Fruit fly (Drosophila melanogaster) whole organism, wandering third instar larva: Measurements from ENCODE around the gene CG3808.

Experiments used
- CG32264 ChIP-seq: fragments of 200-800 bp; sonication (Bioruptor generic); optimal IDR thresholded peaks from 2 replicates; lab custom pipeline; 2016; ENCODE audit warnings: missing biosample characterization, missing genetic modification characterization
- CrebA ChIP-seq: fragments of 200-800 bp; sonication (Bioruptor generic); optimal IDR thresholded peaks from 2 replicates; lab custom pipeline; 2016; ENCODE audit warnings: missing biosample characterization, mild to moderate bottlenecking, missing genetic modification characterization, borderline replicate concordance
- Dfd ChIP-seq: fragments of >200 bp; optimal IDR thresholded peaks from 2 replicates; lab custom pipeline; 2017; ENCODE audit warnings: missing biosample characterization, missing genetic modification characterization
- Dif ChIP-seq: fragments of 200-275, 200-300 bp; sonication (Bioruptor generic); optimal IDR thresholded peaks from 2 replicates; lab custom pipeline; 2018; ENCODE audit warnings: missing biosample characterization, missing genetic modification characterization; ENCODE audit not compliant: partially characterized antibody
- GATAd ChIP-seq: sonication (Bioruptor generic); optimal IDR thresholded peaks from 2 replicates; lab custom pipeline; 2016; ENCODE audit warnings: missing biosample characterization, missing genetic modification characterization
- HLH106 ChIP-seq: fragments of 200-800 bp; optimal IDR thresholded peaks from 3 replicates; lab custom pipeline; 2019; ENCODE audit warnings: missing biosample characterization, mild to moderate bottlenecking, missing genetic modification characterization, moderate library complexity
- Hnf4 ChIP-seq: fragments of 200-800 bp; sonication (Bioruptor generic); optimal IDR thresholded peaks from 2 replicates; lab custom pipeline; 2016; ENCODE audit warnings: missing biosample characterization, mild to moderate bottlenecking, missing genetic modification characterization
- Hr83 ChIP-seq: fragments of 200-300 bp; sonication (Bioruptor generic); optimal IDR thresholded peaks from 2 replicates; lab custom pipeline; 2016; ENCODE audit warnings: missing biosample characterization, mild to moderate bottlenecking, missing genetic modification characterization, moderate library complexity; ENCODE audit not compliant: poor library complexity, severe bottlenecking
- Mio ChIP-seq: sonication (Bioruptor generic); optimal IDR thresholded peaks from 2 replicates; lab custom pipeline; 2016; ENCODE audit warnings: missing biosample characterization, missing genetic modification characterization
- Myc ChIP-seq: fragments of >200 bp; optimal IDR thresholded peaks from 2 replicates; lab custom pipeline; 2017
- N ChIP-seq: fragments of >200 bp; optimal IDR thresholded peaks from 2 replicates; lab custom pipeline; 2018; ENCODE audit warnings: missing biosample characterization, missing external identifiers, missing genetic modification characterization
- OdsH ChIP-seq: fragments of 200-800 bp; sonication (Bioruptor generic); optimal IDR thresholded peaks from 2 replicates; lab custom pipeline; 2016; ENCODE audit warnings: missing biosample characterization, mild to moderate bottlenecking, missing genetic modification characterization
- Rel ChIP-seq, 2 experiments: fragments of 200-800 bp; sonication (Bioruptor generic) in 1 of 2; optimal IDR thresholded peaks; 2 replicates in 1 of 2; 3 replicates in 1 of 2; lab custom pipeline; 2016 to 2019; ENCODE audit warnings: mild to moderate bottlenecking in 2 of 2, missing biosample characterization in 2 of 2, missing genetic modification characterization in 2 of 2, moderate library complexity in 1 of 2
- Sp1 ChIP-seq: fragments of 200-800 bp; sonication (Bioruptor generic); optimal IDR thresholded peaks from 3 replicates; lab custom pipeline; 2019; ENCODE audit warnings: missing biosample characterization, mild to moderate bottlenecking, missing genetic modification characterization, moderate library complexity
- Vsx2 ChIP-seq: fragments of 200-300, 225-300 bp; sonication (Bioruptor generic); optimal IDR thresholded peaks from 2 replicates; lab custom pipeline; 2018; ENCODE audit warnings: missing biosample characterization, missing genetic modification characterization; ENCODE audit not compliant: partially characterized antibody
- br ChIP-seq: fragments of 200-800 bp; sonication (Bioruptor generic); optimal IDR thresholded peaks from 2 replicates; lab custom pipeline; 2016; ENCODE audit warnings: missing biosample characterization, missing genetic modification characterization
- brk ChIP-seq: fragments of 200-800 bp; sonication (Bioruptor generic); optimal IDR thresholded peaks from 2 replicates; lab custom pipeline; 2016; ENCODE audit warnings: missing biosample characterization, mild to moderate bottlenecking, missing genetic modification characterization
- dmrt93B ChIP-seq: fragments of 200-800 bp; sonication (Bioruptor generic); optimal IDR thresholded peaks from 2 replicates; lab custom pipeline; 2018; ENCODE audit warnings: missing biosample characterization, mild to moderate bottlenecking, missing genetic modification characterization
- dsf ChIP-seq: sonication (Bioruptor generic); optimal IDR thresholded peaks from 2 replicates; lab custom pipeline; 2016; ENCODE audit warnings: missing biosample characterization, missing genetic modification characterization, borderline replicate concordance
- ey ChIP-seq: fragments of 200-800 bp; sonication (Bioruptor generic); optimal IDR thresholded peaks from 2 replicates; lab custom pipeline; 2016; ENCODE audit warnings: missing biosample characterization, missing genetic modification characterization
- foxo ChIP-seq, 2 experiments: fragments of 200-800 bp; sonication (Bioruptor generic); optimal IDR thresholded peaks; 2 replicates in 1 of 2; 3 replicates in 1 of 2; lab custom pipeline; 2016 to 2017; ENCODE audit warnings: missing biosample characterization in 2 of 2, missing genetic modification characterization in 2 of 2
- fru ChIP-seq: fragments of 200-800 bp; sonication (Bioruptor generic); optimal IDR thresholded peaks from 3 replicates; lab custom pipeline; 2016; ENCODE audit warnings: missing biosample characterization, mild to moderate bottlenecking, missing genetic modification characterization
- h ChIP-seq: fragments of 200-800 bp; sonication (Bioruptor generic); optimal IDR thresholded peaks from 3 replicates; lab custom pipeline; 2016; ENCODE audit warnings: missing biosample characterization, mild to moderate bottlenecking, missing genetic modification characterization
- lola ChIP-seq: fragments of >200 bp; optimal IDR thresholded peaks from 2 replicates; lab custom pipeline; 2017; ENCODE audit warnings: missing biosample characterization, missing genetic modification characterization
- pan ChIP-seq: fragments of >200 bp; optimal IDR thresholded peaks from 2 replicates; lab custom pipeline; 2017
- psq ChIP-seq: fragments of 200-800 bp; sonication (Bioruptor generic); optimal IDR thresholded peaks from 3 replicates; lab custom pipeline; 2017; ENCODE audit warnings: missing biosample characterization, mild to moderate bottlenecking, missing genetic modification characterization, moderate library complexity
- rgr ChIP-seq: fragments of 200-800 bp; sonication (Bioruptor generic); optimal IDR thresholded peaks from 3 replicates; lab custom pipeline; 2016; ENCODE audit warnings: missing biosample characterization, mild to moderate bottlenecking, missing genetic modification characterization
- sage ChIP-seq: fragments of 200-800 bp; sonication (Bioruptor generic); optimal IDR thresholded peaks from 2 replicates; lab custom pipeline; 2016; ENCODE audit warnings: missing biosample characterization, mild to moderate bottlenecking, missing genetic modification characterization
- sv ChIP-seq: fragments of 200-800 bp; sonication (Bioruptor generic); optimal IDR thresholded peaks from 3 replicates; lab custom pipeline; 2016; ENCODE audit warnings: missing biosample characterization, missing genetic modification characterization
- tai ChIP-seq: sonication (Bioruptor generic); optimal IDR thresholded peaks from 2 replicates; lab custom pipeline; 2016; ENCODE audit warnings: missing biosample characterization, missing genetic modification characterization
- woc ChIP-seq: sonication (Bioruptor generic); optimal IDR thresholded peaks from 2 replicates; lab custom pipeline; 2016; ENCODE audit warnings: missing biosample characterization, mild to moderate bottlenecking, missing genetic modification characterization

CG3808 gene

DNA sequence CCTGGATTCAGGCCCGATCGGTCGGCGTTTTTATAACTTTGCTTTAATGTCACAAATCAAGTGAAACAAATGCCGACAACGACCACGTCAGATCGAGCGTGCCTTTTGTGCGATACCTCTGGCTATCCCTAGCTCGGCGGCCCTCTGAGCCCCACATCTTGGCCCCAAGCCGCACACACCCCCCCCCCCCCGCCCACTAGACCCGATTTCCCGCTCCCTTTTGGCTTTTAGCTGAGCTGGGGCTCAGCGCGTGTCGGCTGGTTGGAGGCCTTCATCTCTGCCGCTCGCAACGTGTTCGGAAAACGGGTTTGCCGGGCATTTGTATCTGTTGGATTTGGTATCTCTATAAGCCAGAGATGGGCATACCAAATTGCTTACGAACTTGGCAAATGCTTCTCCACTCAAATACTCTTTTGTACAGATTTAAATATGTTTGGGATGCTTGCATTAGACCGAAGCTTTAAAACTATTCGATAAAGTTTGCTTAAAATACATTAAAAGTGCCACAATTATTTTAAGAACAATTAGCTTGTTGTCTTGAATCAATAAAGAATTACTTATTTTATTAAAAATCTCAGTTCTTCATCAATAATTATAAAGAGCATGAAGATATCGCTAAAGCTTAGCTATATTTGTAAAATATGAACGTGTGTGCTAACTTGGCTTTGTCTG, 15.9 kb upstream of the CG3808 start:
- TF ChIP-seq rgr (GFP tag; lab: Kevin White, UChicago) = peak; percentile 49
- TF ChIP-seq tai (GFP tag; lab: Kevin White, UChicago) = peak; percentile 61
- TF ChIP-seq HLH106 (tag; lab: Kevin White, UChicago) = peak; percentile 35
- peak; percentile 40 for TF ChIP-seq woc (GFP tag; lab: Kevin White, UChicago)
- peak; percentile 23 for TF ChIP-seq br (GFP tag; lab: Kevin White, UChicago)
- peak; percentile 40 for TF ChIP-seq fru (GFP tag; lab: Kevin White, UChicago)
- TF ChIP-seq psq (GFP tag; lab: Kevin White, UChicago) = peak; percentile 43
- no peak for TF ChIP-seq brk (GFP tag; lab: Kevin White, UChicago)
- no peak for TF ChIP-seq Hr83 (GFP tag; lab: Kevin White, UChicago)
- peak in 1 of 2 experiments; percentile 11 for TF ChIP-seq foxo (GFP tag; optimal IDR thresholded peaks at IDR 0.05; lab: Kevin White, UChicago)
- no peak for TF ChIP-seq Mio (GFP tag; lab: Kevin White, UChicago)
- no peak for TF ChIP-seq Dfd (GFP tag; lab: Kevin White, UChicago)
- no peak for TF ChIP-seq pan (lab: Kevin White, UChicago)
- no peak for TF ChIP-seq dsf
- no peak for TF ChIP-seq Vsx2
- TF ChIP-seq Sp1 = peak; percentile 43
- TF ChIP-seq N (GFP tag; lab: Kevin White, UChicago) = no peak
- TF ChIP-seq ey = peak; percentile 56
- peak; percentile 45 for TF ChIP-seq OdsH (GFP tag; lab: Kevin White, UChicago)
- peak; percentile 52 for TF ChIP-seq h
- no peak for TF ChIP-seq Dif (GFP tag; lab: Kevin White, UChicago)
- TF ChIP-seq dmrt93B (GFP tag; lab: Kevin White, UChicago) = no peak

DNA sequence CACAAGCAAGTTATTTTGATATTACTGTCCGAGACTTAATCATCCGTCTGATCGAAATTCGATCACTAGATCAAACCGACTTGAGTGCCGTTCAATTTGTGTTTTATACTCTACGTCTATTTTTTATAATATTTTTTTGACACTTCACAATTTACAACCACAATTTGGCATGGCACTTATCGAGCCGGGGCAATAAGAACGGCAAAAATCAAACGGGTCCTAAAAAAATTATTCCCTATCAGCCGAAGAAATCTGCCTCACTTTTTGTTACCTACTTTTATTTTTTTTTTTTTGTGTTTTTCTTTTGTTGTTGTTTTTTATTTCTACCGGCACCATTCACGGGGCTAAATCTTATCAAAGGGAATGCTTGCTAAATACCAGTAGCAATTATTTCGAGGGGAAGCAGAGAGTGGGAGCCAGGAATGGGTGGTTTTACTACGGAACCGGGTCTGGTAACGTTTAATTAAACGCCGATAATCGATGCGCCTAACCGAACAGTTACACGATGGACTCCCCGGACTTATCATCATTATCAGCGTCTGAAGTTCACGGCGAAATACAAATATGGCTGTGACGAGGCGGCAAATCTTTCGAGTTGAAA, 15.1 kb upstream of the CG3808 start:
- TF ChIP-seq sv (GFP tag; lab: Kevin White, UChicago) (no peak), dsf (no peak), CG32264 (no peak), Vsx2 (no peak), Hnf4 (no peak), psq (GFP tag; lab: Kevin White, UChicago) (no peak), lola (GFP tag; lab: Kevin White, UChicago) (no peak), rgr (GFP tag; lab: Kevin White, UChicago) (no peak), Sp1 (peak; percentile 58), Dfd (GFP tag; lab: Kevin White, UChicago) (no peak), Mio (GFP tag; lab: Kevin White, UChicago) (no peak), Myc (lab: Kevin White, UChicago) (no peak), HLH106 (tag; lab: Kevin White, UChicago) (peak; percentile 16), Rel (GFP tag; optimal IDR thresholded peaks at IDR 0.05; lab: Kevin White, UChicago) (no peak), Rel (tag; optimal IDR thresholded peaks at IDR 0.05; lab: Kevin White, UChicago) (peak; percentile 82), brk (GFP tag; lab: Kevin White, UChicago) (no peak), h (peak; percentile 70), ey (no peak), br (GFP tag; lab: Kevin White, UChicago) (peak; percentile 14), GATAd (GFP tag; lab: Kevin White, UChicago) (no peak), CrebA (peak; percentile 71)

DNA sequence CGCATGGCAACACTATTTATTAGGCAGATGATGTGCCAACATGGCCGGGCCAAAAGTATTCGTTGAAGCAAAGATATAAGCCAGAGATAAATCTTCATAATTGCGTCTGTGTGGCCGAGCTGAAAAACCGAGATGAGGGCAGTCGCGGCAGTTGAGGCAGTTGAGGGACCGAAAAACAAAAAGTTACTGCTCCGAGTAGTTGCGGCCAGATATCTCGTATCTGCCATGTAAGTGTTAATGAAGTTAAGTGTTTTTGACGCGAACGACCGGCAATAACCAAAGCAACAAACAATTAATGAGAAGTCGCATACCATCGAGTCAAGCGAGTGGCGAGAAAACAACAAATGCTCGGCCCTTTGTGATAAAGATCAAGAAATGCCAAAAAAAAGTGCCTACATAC, 14.4 kb upstream of the CG3808 start:
- TF ChIP-seq CG32264 = no peak
- TF ChIP-seq h = no peak
- TF ChIP-seq brk (GFP tag; lab: Kevin White, UChicago) = no peak
- TF ChIP-seq psq (GFP tag; lab: Kevin White, UChicago) = no peak
- TF ChIP-seq Dif (GFP tag; lab: Kevin White, UChicago) = no peak
- no peak for TF ChIP-seq br (GFP tag; lab: Kevin White, UChicago)
- TF ChIP-seq Rel (GFP tag; optimal IDR thresholded peaks at IDR 0.05; lab: Kevin White, UChicago) = no peak
- no peak for TF ChIP-seq Rel (tag; optimal IDR thresholded peaks at IDR 0.05; lab: Kevin White, UChicago)
- TF ChIP-seq, all 38 proteins: peak for 0

DNA sequence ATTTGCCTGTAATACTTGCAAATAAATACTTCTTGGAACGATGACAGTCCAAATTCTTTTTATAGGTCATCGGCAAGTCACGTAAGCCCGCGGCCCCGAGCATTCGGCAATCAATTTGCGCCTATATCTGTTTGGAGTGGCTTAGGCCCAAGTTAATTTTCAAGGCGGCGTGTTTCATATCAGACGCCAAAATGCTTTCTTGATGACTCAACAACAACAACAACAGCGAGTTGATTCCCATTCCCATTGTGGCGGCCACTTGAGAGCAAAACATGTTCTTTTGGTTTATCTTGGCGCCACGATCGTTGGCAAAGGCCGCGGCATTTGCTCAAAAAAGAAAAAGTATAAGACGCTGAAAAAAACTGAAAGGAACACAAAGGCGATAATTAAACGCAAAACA, 13.7 kb upstream of the CG3808 start:
- no peak for TF ChIP-seq N (GFP tag; lab: Kevin White, UChicago)
- no peak for TF ChIP-seq rgr (GFP tag; lab: Kevin White, UChicago)
- TF ChIP-seq h = no peak
- no peak for TF ChIP-seq lola (GFP tag; lab: Kevin White, UChicago)
- TF ChIP-seq dsf = no peak
- no peak for TF ChIP-seq Vsx2
- TF ChIP-seq sage (GFP tag; lab: Kevin White, UChicago) = no peak
- TF ChIP-seq Mio (GFP tag; lab: Kevin White, UChicago) = no peak
- TF ChIP-seq dmrt93B (GFP tag; lab: Kevin White, UChicago) = no peak
- no peak for TF ChIP-seq pan (lab: Kevin White, UChicago)
- TF ChIP-seq HLH106 (tag; lab: Kevin White, UChicago) = no peak
- no peak for TF ChIP-seq tai (GFP tag; lab: Kevin White, UChicago)
- TF ChIP-seq OdsH (GFP tag; lab: Kevin White, UChicago) = no peak
